Fruit fly (Drosophila melanogaster) whole organism, prepupa: ENCODE data around the gene CG10038.

Experiments used
- CG10631 ChIP-seq: fragments of 200-800 bp; sonication (Bioruptor generic); optimal IDR thresholded peaks from 2 replicates; lab custom pipeline; 2016; ENCODE audit warnings: missing biosample characterization, missing genetic modification characterization
- CG10669 ChIP-seq: fragments of 200-800 bp; sonication (Bioruptor generic); optimal IDR thresholded peaks from 3 replicates; lab custom pipeline; 2018; ENCODE audit warnings: missing biosample characterization, mild to moderate bottlenecking, missing genetic modification characterization, moderate library complexity
- CG11762 ChIP-seq: fragments of 200-800 bp; sonication (Bioruptor generic); optimal IDR thresholded peaks from 3 replicates; lab custom pipeline; 2016; ENCODE audit warnings: missing biosample characterization, missing genetic modification characterization; ENCODE audit not compliant: insufficient read depth
- CG11902 ChIP-seq: fragments of 200-800 bp; sonication (Bioruptor generic); optimal IDR thresholded peaks from 3 replicates; lab custom pipeline; 2016; ENCODE audit warnings: missing biosample characterization, missing genetic modification characterization
- CG31627 ChIP-seq: fragments of 200-800 bp; sonication (Bioruptor generic); optimal IDR thresholded peaks from 3 replicates; lab custom pipeline; 2016; ENCODE audit warnings: missing biosample characterization, missing genetic modification characterization
- CG6163 ChIP-seq: fragments of 200-800 bp; sonication (Bioruptor generic); IDR thresholded peaks from 3 replicates; pipeline ENCODE4 v1.3.6; 2022; ENCODE audit warnings: missing biosample characterization, missing genetic modification characterization
- CG6276 ChIP-seq: fragments of 200-800 bp; sonication (Bioruptor generic); optimal IDR thresholded peaks from 2 replicates; lab custom pipeline; 2017; ENCODE audit warnings: missing biosample characterization, mild to moderate bottlenecking, missing genetic modification characterization
- CG6808 ChIP-seq: fragments of 200-800 bp; sonication (Bioruptor generic); optimal IDR thresholded peaks from 3 replicates; lab custom pipeline; 2017; ENCODE audit warnings: missing biosample characterization, missing genetic modification characterization, mild to moderate bottlenecking, moderate library complexity, missing genetic modification reagents
- CG6854 ChIP-seq: fragments of 200-800 bp; sonication (Bioruptor generic); optimal IDR thresholded peaks from 2 replicates; lab custom pipeline; 2017; ENCODE audit warnings: missing biosample characterization, mild to moderate bottlenecking, missing genetic modification characterization
- CG7368 ChIP-seq: fragments of 200-800 bp; sonication (Bioruptor generic); optimal IDR thresholded peaks from 3 replicates; lab custom pipeline; 2016; ENCODE audit warnings: missing biosample characterization, missing genetic modification characterization
- CG8119 ChIP-seq: fragments of 200-800 bp; sonication (Bioruptor generic); IDR thresholded peaks from 3 replicates; pipeline ENCODE4 v1.3.6; 2022; ENCODE audit warnings: missing biosample characterization, missing genetic modification characterization
- Eip75B ChIP-seq: fragments of 200-800 bp; sonication (Bioruptor generic); optimal IDR thresholded peaks from 3 replicates; lab custom pipeline; 2016; ENCODE audit warnings: missing biosample characterization, missing genetic modification characterization
- Eip78C ChIP-seq: fragments of 200-800 bp; sonication (Bioruptor generic); peaks from one replicate; lab custom pipeline; 2016; ENCODE audit warnings: missing biosample characterization, missing genetic modification characterization
- Eip93F ChIP-seq: fragments of 200-800 bp; sonication (Bioruptor generic); optimal IDR thresholded peaks from 2 replicates; lab custom pipeline; 2016; ENCODE audit warnings: missing biosample characterization, mild to moderate bottlenecking, missing genetic modification characterization
- Hr38 ChIP-seq: sonication (Bioruptor generic); optimal IDR thresholded peaks from 2 replicates; lab custom pipeline; 2016; ENCODE audit warnings: missing biosample characterization, missing genetic modification characterization
- Hr39 ChIP-seq: fragments of 200-800 bp; sonication (Bioruptor generic); optimal IDR thresholded peaks from 2 replicates; lab custom pipeline; 2016; ENCODE audit warnings: missing biosample characterization, missing genetic modification characterization
- Lpt ChIP-seq: fragments of 200-800 bp; sonication (Bioruptor generic); optimal IDR thresholded peaks from 3 replicates; lab custom pipeline; 2016; ENCODE audit warnings: missing biosample characterization, missing genetic modification characterization
- OdsH ChIP-seq: fragments of 200-800 bp; sonication (Bioruptor generic); optimal IDR thresholded peaks from 3 replicates; lab custom pipeline; 2016; ENCODE audit warnings: missing biosample characterization, missing genetic modification characterization
- Smox ChIP-seq: fragments of 200-800 bp; sonication (Bioruptor generic); optimal IDR thresholded peaks from 3 replicates; lab custom pipeline; 2016; ENCODE audit warnings: missing biosample characterization, missing genetic modification characterization
- Sox15 ChIP-seq: fragments of 200-800 bp; sonication (Bioruptor generic); optimal IDR thresholded peaks from 3 replicates; lab custom pipeline; 2016; ENCODE audit warnings: missing biosample characterization, missing genetic modification characterization
- achi ChIP-seq: fragments of 200-800 bp; sonication (Bioruptor generic); optimal IDR thresholded peaks from 3 replicates; lab custom pipeline; 2016; ENCODE audit warnings: missing biosample characterization, missing genetic modification characterization
- acj6 ChIP-seq: fragments of 200-800 bp; sonication (Bioruptor generic); optimal IDR thresholded peaks from 3 replicates; lab custom pipeline; 2016; ENCODE audit warnings: missing biosample characterization, missing genetic modification characterization
- cyc ChIP-seq: fragments of 200-800 bp; sonication (Bioruptor generic); optimal IDR thresholded peaks from 3 replicates; lab custom pipeline; 2016; ENCODE audit warnings: missing biosample characterization, missing genetic modification characterization
- dac ChIP-seq: fragments of 200-800 bp; sonication (Bioruptor generic); optimal IDR thresholded peaks from 2 replicates; lab custom pipeline; 2017; ENCODE audit warnings: missing biosample characterization, mild to moderate bottlenecking, missing genetic modification characterization
- dsx ChIP-seq: fragments of 200-800 bp; optimal IDR thresholded peaks from 3 replicates; lab custom pipeline; 2019; ENCODE audit warnings: missing biosample characterization, mild to moderate bottlenecking, missing genetic modification characterization, moderate library complexity; ENCODE audit not compliant: poor library complexity, severe bottlenecking
- eg ChIP-seq: fragments of 200-800 bp; sonication (Bioruptor generic); IDR thresholded peaks from 3 replicates; pipeline ENCODE4 v1.3.6; 2022; ENCODE audit warnings: missing biosample characterization, missing genetic modification characterization
- esn ChIP-seq: fragments of 200-800 bp; sonication (Bioruptor generic); optimal IDR thresholded peaks from 2 replicates; lab custom pipeline; 2016; ENCODE audit warnings: missing biosample characterization, mild to moderate bottlenecking, missing genetic modification characterization, moderate library complexity
- fd59A ChIP-seq: fragments of 200-800 bp; sonication (Bioruptor generic); optimal IDR thresholded peaks from 2 replicates; lab custom pipeline; 2017; ENCODE audit warnings: missing biosample characterization, mild to moderate bottlenecking, missing genetic modification characterization, missing genetic modification reagents
- fkh ChIP-seq: fragments of 200-800 bp; sonication (Bioruptor generic); optimal IDR thresholded peaks from 3 replicates; lab custom pipeline; 2017; ENCODE audit warnings: missing biosample characterization, mild to moderate bottlenecking, missing genetic modification characterization, moderate library complexity
- net ChIP-seq: fragments of 200-800 bp; sonication (Bioruptor generic); optimal IDR thresholded peaks from 3 replicates; lab custom pipeline; 2016; ENCODE audit warnings: missing biosample characterization, missing genetic modification characterization
- pdm3 ChIP-seq: fragments of 200-800 bp; sonication (Bioruptor generic); optimal IDR thresholded peaks from 3 replicates; lab custom pipeline; 2016; ENCODE audit warnings: missing biosample characterization, missing genetic modification characterization
- salr ChIP-seq, 2 experiments: fragments of 200-800 bp; sonication (Bioruptor generic); optimal IDR thresholded peaks; 3 replicates each; lab custom pipeline; 2016 to 2018; ENCODE audit warnings: missing biosample characterization in 2 of 2, missing genetic modification characterization in 2 of 2, mild to moderate bottlenecking in 1 of 2
- spab ChIP-seq: fragments of 200-800 bp; sonication (Bioruptor generic); optimal IDR thresholded peaks from 2 replicates; lab custom pipeline; 2017; ENCODE audit warnings: missing biosample characterization, mild to moderate bottlenecking, missing genetic modification characterization, missing genetic modification reagents
- svp ChIP-seq: fragments of 200-800 bp; sonication (Bioruptor generic); peaks from one replicate; lab custom pipeline; 2016; ENCODE audit warnings: missing biosample characterization, missing genetic modification characterization
- vri ChIP-seq: fragments of 200-800 bp; sonication (Bioruptor generic); optimal IDR thresholded peaks from 3 replicates; lab custom pipeline; 2016; ENCODE audit warnings: missing biosample characterization, mild to moderate bottlenecking, missing genetic modification characterization

The CG10038 gene

DNA sequence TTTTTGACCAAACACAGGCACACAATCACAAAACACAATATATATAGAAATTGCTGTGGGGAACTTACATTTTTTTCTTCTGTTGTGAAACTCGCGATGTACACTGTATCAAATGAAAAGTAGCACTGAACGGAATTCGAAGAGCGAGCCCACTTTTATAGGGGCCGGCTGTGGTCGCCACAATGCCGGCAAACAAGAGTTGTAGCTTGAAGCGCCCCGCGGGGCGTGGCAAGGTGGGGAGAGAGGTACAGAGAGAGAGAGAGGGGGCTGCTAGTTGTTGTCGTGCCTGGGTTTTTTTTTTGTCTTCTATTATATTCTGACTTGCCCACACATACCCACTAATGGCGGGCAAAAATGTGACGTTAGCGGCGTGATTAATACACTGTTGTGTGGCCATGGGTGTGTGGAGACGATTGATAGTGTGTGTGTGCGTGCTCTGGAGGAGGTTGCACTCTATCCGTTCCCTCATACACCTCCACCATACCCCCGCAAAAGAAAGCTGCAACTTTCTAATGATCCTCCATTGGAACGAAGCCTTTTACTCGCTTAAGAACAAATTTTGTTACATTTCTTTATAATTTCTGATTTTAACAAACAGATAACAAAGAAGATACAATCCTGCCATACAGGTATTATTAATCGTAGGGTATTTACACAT, 18.8 kb upstream of the CG10038 start, which contains the start of gene GstD1 (continued):
- TF ChIP-seq svp (peak; percentile 79), cyc (GFP tag; lab: Kevin White, UChicago) (peak; percentile 60), Eip78C (peak; percentile 89), CG6276 (GFP tag; lab: Kevin White, UChicago) (peak; percentile 77), CG10631 (GFP tag; lab: Kevin White, UChicago) (peak; percentile 61), eg (GFP tag; lab: Robert Waterston, UW) (peak; percentile 75), achi (GFP tag; lab: Kevin White, UChicago) (peak; percentile 74), CG8119 (GFP tag; lab: Robert Waterston, UW) (peak; percentile 72), Lpt (GFP tag; lab: Kevin White, UChicago) (peak; percentile 83), dac (GFP tag; lab: Kevin White, UChicago) (peak; percentile 47)

DNA sequence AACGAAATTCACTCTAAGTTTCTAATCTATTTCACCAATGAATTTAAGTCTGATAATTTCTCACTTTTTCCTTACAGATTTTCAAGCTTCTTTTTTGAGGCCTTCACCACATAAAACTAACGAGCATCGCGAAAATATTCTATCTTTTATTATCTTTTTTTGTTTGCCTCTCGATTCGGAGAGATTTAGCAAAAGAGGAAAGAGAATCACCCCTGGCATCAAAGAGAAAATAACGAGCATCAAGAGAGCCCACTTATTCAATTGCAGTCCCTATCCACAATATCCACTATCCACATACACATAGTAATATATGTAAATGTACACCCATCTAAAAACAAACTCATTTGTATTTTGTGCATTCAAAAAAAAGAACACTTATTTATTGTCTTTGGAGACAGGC, 17.0 kb upstream of the CG10038 start, which contains the start of gene GstD9:
GstD9 (minus strand) TSS at position 101 of the 400 bp plus-strand sequence.
- TF ChIP-seq spab (GFP tag; lab: Kevin White, UChicago) (no peak), CG6854 (GFP tag; lab: Kevin White, UChicago) (no peak), CG10631 (GFP tag; lab: Kevin White, UChicago) (no peak), Eip78C (peak; percentile 41)

DNA sequence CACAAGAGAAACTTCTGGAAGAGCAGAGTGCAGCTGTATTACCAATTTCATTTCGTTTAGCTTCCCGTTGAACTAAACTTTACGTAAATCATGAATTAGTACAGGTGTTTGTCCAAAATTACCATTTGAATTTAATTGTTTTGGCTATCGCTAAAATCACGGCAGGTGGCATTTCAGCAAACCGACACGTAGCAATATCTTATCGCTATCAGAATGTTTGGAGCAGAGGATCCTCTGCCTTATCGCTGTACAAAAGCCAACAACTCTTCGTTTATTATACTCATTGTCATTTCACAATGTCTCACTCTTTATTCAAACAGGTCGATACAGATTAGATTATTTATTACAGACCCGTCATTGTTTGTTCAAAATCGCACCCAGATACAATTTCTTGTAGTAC, 15.4 kb upstream of the CG10038 start:
- TF ChIP-seq dsx (GFP tag; lab: Kevin White, UChicago) (no peak), CG10669 (no peak), fd59A (no peak), fkh (GFP tag; lab: Kevin White, UChicago) (peak; percentile 31), esn (GFP tag; lab: Kevin White, UChicago) (no peak), pdm3 (GFP tag; lab: Kevin White, UChicago) (no peak), Hr39 (GFP tag; lab: Kevin White, UChicago) (no peak), salr (GFP tag; optimal IDR thresholded peaks at IDR 0.05; lab: Kevin White, UChicago) (no peak), CG31627 (GFP tag; lab: Kevin White, UChicago) (no peak), CG8119 (GFP tag; lab: Robert Waterston, UW) (no peak), CG6808 (GFP tag; lab: Kevin White, UChicago) (no peak), Sox15 (GFP tag; lab: Kevin White, UChicago) (no peak), Eip78C (no peak), OdsH (GFP tag; lab: Kevin White, UChicago) (no peak), vri (GFP tag; lab: Kevin White, UChicago) (peak; percentile 8), acj6 (no peak), CG7368 (no peak), Smox (GFP tag; lab: Kevin White, UChicago) (no peak), Eip75B (GFP tag; lab: Kevin White, UChicago) (no peak), Eip93F (peak; percentile 3), svp (no peak), net (GFP tag; lab: Kevin White, UChicago) (no peak), Hr38 (GFP tag; lab: Kevin White, UChicago) (no peak), CG11902 (GFP tag; lab: Kevin White, UChicago) (no peak), CG6163 (no peak)

DNA sequence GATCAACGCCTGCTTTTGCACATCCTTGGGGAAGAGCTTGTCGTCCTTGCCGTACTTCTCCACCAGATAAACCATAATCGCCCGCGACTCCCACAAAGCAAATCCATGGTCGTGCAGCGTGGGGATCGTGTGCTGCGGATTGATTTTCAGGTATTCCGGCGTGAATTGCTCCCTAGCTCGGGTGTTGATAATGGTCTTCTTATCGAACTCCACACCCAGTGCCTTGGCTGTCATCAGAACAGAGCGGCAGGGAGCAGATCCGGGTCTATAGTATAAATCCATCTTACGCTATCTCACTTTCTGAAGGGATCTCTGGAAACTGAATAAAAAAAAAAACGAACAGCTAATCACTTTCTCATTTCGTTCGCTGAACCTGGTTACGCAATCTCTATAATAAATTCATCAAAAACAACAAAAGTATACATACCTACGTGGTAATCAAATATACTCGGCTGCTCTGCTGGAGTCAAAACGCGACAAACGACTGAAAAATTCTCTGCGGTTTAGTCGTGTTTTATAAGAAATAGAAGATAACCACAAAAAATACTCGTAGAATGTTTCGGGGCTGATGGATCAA, 14.9 kb upstream of the CG10038 start, which contains the start of gene GstD10:
GstD10 (minus strand) TSS at position 472 of the 577 bp plus-strand sequence.
- peak; percentile 75 for TF ChIP-seq vri (GFP tag; lab: Kevin White, UChicago)
- TF ChIP-seq CG11762 (GFP tag; lab: Kevin White, UChicago): no peak
- peak; percentile 90 for TF ChIP-seq svp
